Worm (Caenorhabditis elegans) whole organism, L3 larva: ENCODE data around the gene T12G3.6.

Experiments used
- R02D3.7 ChIP-seq: fragments of 150-350 bp; optimal IDR thresholded peaks from 2 replicates; lab custom pipeline; 2014; ENCODE audit warnings: missing biosample characterization, missing genetic modification characterization
- aly-2 ChIP-seq: fragments of 150-350 bp; optimal IDR thresholded peaks from 2 replicates; lab custom pipeline; 2014; ENCODE audit warnings: missing biosample characterization, missing genetic modification characterization
- ama-1 ChIP-seq: fragments of 150-350 bp; optimal IDR thresholded peaks from 2 replicates; lab custom pipeline; 2018
- ceh-16 ChIP-seq: sonication (generic microtip); optimal IDR thresholded peaks from 2 replicates; lab custom pipeline; 2017; ENCODE audit warnings: missing biosample characterization, missing genetic modification characterization
- ceh-28 ChIP-seq: fragments of 150-350 bp; optimal IDR thresholded peaks from 2 replicates; lab custom pipeline; 2014; ENCODE audit warnings: missing biosample characterization, missing genetic modification reagents, missing genetic modification characterization
- ceh-82 ChIP-seq: fragments of 150-350 bp; optimal IDR thresholded peaks from 2 replicates; lab custom pipeline; 2014; ENCODE audit warnings: missing biosample characterization, missing genetic modification characterization
- ceh-9 ChIP-seq: sonication (generic microtip); optimal IDR thresholded peaks from 2 replicates; lab custom pipeline; 2018; ENCODE audit warnings: missing biosample characterization, missing genetic modification characterization
- egl-27 ChIP-seq: sonication (generic microtip); optimal IDR thresholded peaks from 4 replicates; lab custom pipeline; 2017; ENCODE audit warnings: missing biosample characterization, missing genetic modification reagents, missing genetic modification characterization
- egl-5 ChIP-seq: fragments of 150-350 bp; optimal IDR thresholded peaks from 2 replicates; lab custom pipeline; 2017; ENCODE audit warnings: missing biosample characterization, missing genetic modification reagents, missing genetic modification characterization, inconsistent platforms
- elt-1 ChIP-seq: fragments of 150-350 bp; optimal IDR thresholded peaks from 2 replicates; lab custom pipeline; 2014; ENCODE audit warnings: missing biosample characterization, missing genetic modification characterization
- elt-2 ChIP-seq: sonication (generic microtip); optimal IDR thresholded peaks from 2 replicates; lab custom pipeline; 2016; ENCODE audit warnings: missing genetic modification reagents, mild to moderate bottlenecking, missing genetic modification characterization, missing compliant biosample characterization
- elt-3 ChIP-seq, 3 experiments: fragments of 150-350 bp in 1 of 3; sonication (generic microtip) in 2 of 3; optimal IDR thresholded peaks; 2 replicates in 2 of 3; 4 replicates in 1 of 3; lab custom pipeline; 2014 to 2017; ENCODE audit warnings: missing biosample characterization in 3 of 3, missing genetic modification characterization in 3 of 3
- eor-1 ChIP-seq, 2 experiments: fragments of 150-350 bp; optimal IDR thresholded peaks; 2 replicates each; lab custom pipeline; 2014 to 2018; ENCODE audit warnings: missing biosample characterization in 2 of 2, missing genetic modification characterization in 2 of 2
- fkh-10 ChIP-seq: sonication (generic microtip); optimal IDR thresholded peaks from 2 replicates; lab custom pipeline; 2017; ENCODE audit warnings: missing biosample characterization, missing genetic modification reagents, missing genetic modification characterization
- fos-1 ChIP-seq: fragments of 150-350 bp; optimal IDR thresholded peaks from 2 replicates; lab custom pipeline; 2014; ENCODE audit warnings: missing biosample characterization, missing genetic modification characterization
- hmg-11 ChIP-seq: sonication (generic microtip); optimal IDR thresholded peaks from 2 replicates; lab custom pipeline; 2016; ENCODE audit warnings: missing genetic modification characterization, missing compliant biosample characterization
- jun-1 ChIP-seq: fragments of 150-350 bp; optimal IDR thresholded peaks from 2 replicates; lab custom pipeline; 2014; ENCODE audit warnings: missing biosample characterization, missing genetic modification reagents, missing genetic modification characterization
- lin-15B ChIP-seq: fragments of 150-350 bp; optimal IDR thresholded peaks from 2 replicates; lab custom pipeline; 2014; ENCODE audit warnings: missing biosample characterization, missing genetic modification characterization
- lin-39 ChIP-seq: fragments of 150-350 bp; optimal IDR thresholded peaks from 2 replicates; lab custom pipeline; 2018; ENCODE audit warnings: missing biosample characterization, missing genetic modification reagents, missing genetic modification characterization
- mdl-1 ChIP-seq: fragments of 150-350 bp; optimal IDR thresholded peaks from 2 replicates; lab custom pipeline; 2014; ENCODE audit warnings: missing biosample characterization, missing genetic modification characterization
- mml-1 ChIP-seq: fragments of 150-350 bp; sonication (generic microtip); optimal IDR thresholded peaks from 3 replicates; lab custom pipeline; 2014; ENCODE audit warnings: missing biosample characterization, missing genetic modification characterization
- nfya-1 ChIP-seq: sonication (generic microtip); optimal IDR thresholded peaks from 2 replicates; lab custom pipeline; 2017; ENCODE audit warnings: missing genetic modification characterization, mild to moderate bottlenecking, missing compliant biosample characterization, antibody characterized with exemption, moderate library complexity; ENCODE audit not compliant: insufficient read depth
- nhr-11 ChIP-seq: fragments of 150-350 bp; optimal IDR thresholded peaks from 2 replicates; lab custom pipeline; 2014; ENCODE audit warnings: missing biosample characterization, missing genetic modification characterization
- nhr-12 ChIP-seq: fragments of 150-350 bp; optimal IDR thresholded peaks from 2 replicates; lab custom pipeline; 2014; ENCODE audit warnings: missing biosample characterization, missing genetic modification characterization
- nhr-23 ChIP-seq: fragments of 150-350 bp; optimal IDR thresholded peaks from 2 replicates; lab custom pipeline; 2014; ENCODE audit warnings: missing biosample characterization, missing genetic modification reagents, missing genetic modification characterization
- nhr-237 ChIP-seq: fragments of 150-350 bp; optimal IDR thresholded peaks from 2 replicates; lab custom pipeline; 2014; ENCODE audit warnings: missing biosample characterization, missing genetic modification characterization
- nhr-28 ChIP-seq: fragments of 150-350 bp; optimal IDR thresholded peaks from 2 replicates; lab custom pipeline; 2014; ENCODE audit warnings: missing biosample characterization, missing genetic modification characterization
- nhr-43 ChIP-seq: sonication (generic microtip); optimal IDR thresholded peaks from 2 replicates; lab custom pipeline; 2016; ENCODE audit warnings: mild to moderate bottlenecking, missing genetic modification characterization, missing compliant biosample characterization; ENCODE audit not compliant: poor library complexity, severe bottlenecking
- nhr-76 ChIP-seq: fragments of 150-350 bp; sonication (generic microtip); optimal IDR thresholded peaks from 5 replicates; lab custom pipeline; 2014; ENCODE audit warnings: missing biosample characterization, missing genetic modification characterization
- nhr-77 ChIP-seq: fragments of 150-350 bp; optimal IDR thresholded peaks from 2 replicates; lab custom pipeline; 2014; ENCODE audit warnings: missing biosample characterization, missing genetic modification characterization
- pha-4 ChIP-seq: fragments of 150-350 bp; optimal IDR thresholded peaks from 2 replicates; lab custom pipeline; 2014; ENCODE audit warnings: missing biosample characterization, missing genetic modification reagents, missing genetic modification characterization
- sea-2 ChIP-seq: fragments of 150-350 bp; sonication (generic microtip); optimal IDR thresholded peaks from 4 replicates; lab custom pipeline; 2014; ENCODE audit warnings: missing biosample characterization, missing genetic modification reagents, missing genetic modification characterization
- skn-1 ChIP-seq: fragments of 150-350 bp; optimal IDR thresholded peaks from 2 replicates; lab custom pipeline; 2014; ENCODE audit warnings: missing biosample characterization, missing genetic modification characterization
- snpc-4 ChIP-seq: fragments of 150-350 bp; optimal IDR thresholded peaks from 2 replicates; lab custom pipeline; 2014; ENCODE audit warnings: missing biosample characterization, missing genetic modification characterization
- unc-39 ChIP-seq: sonication (generic microtip); optimal IDR thresholded peaks from 4 replicates; lab custom pipeline; 2017; ENCODE audit warnings: missing biosample characterization, missing genetic modification characterization
- unc-62 ChIP-seq: fragments of 150-350 bp; sonication (generic microtip); optimal IDR thresholded peaks from 4 replicates; lab custom pipeline; 2014; ENCODE audit warnings: missing biosample characterization, missing genetic modification reagents, missing genetic modification characterization
- zag-1 ChIP-seq: fragments of 150-350 bp; optimal IDR thresholded peaks from 2 replicates; lab custom pipeline; 2014; ENCODE audit warnings: missing biosample characterization, missing genetic modification characterization
- ztf-11 ChIP-seq: fragments of 150-350 bp; optimal IDR thresholded peaks from 2 replicates; lab custom pipeline; 2014; ENCODE audit warnings: missing biosample characterization, missing genetic modification characterization
- ztf-4 ChIP-seq: fragments of 150-350 bp; optimal IDR thresholded peaks from 2 replicates; lab custom pipeline; 2014; ENCODE audit warnings: missing biosample characterization, missing genetic modification characterization

The T12G3.6 gene

ce11 chrIV:12031003-12031402 lies at the start of gene T12G3.6, which contains the start of gene mrpl-51:
T12G3.6 (minus strand) TSS chrIV:12031271.
mrpl-51 (plus strand) TSS chrIV:12031324.
- TF ChIP-seq lin-15B (tag; lab: Kevin White, UChicago) (no peak), mml-1 (tag; lab: Kevin White, UChicago) (no peak), elt-3 (tag; optimal IDR thresholded peaks at IDR 0.05; lab: Kevin White, UChicago) (no peak), egl-27 (tag; lab: Kevin White, UChicago) (no peak), nhr-77 (tag; lab: Kevin White, UChicago) (no peak), zag-1 (tag; lab: Kevin White, UChicago) (no peak), aly-2 (tag; lab: Kevin White, UChicago) (no peak)

- TF ChIP-seq nhr-237 (tag; lab: Kevin White, UChicago): no peak
- TF ChIP-seq, all 47 proteins: peak for 0
These were observed 49.7 kb upstream of the T12G3.6 start for ce11 chrIV:12080807-12081206.

ce11 chrIV:12078907-12079523 lies 47.9 kb upstream of the T12G3.6 start, which contains the start of gene lex-1:
lex-1 (plus strand) TSS chrIV:12079473.
- no peak for TF ChIP-seq mml-1 (tag; lab: Kevin White, UChicago)
- peak; percentile 63 for TF ChIP-seq nfya-1 (tag; lab: Kevin White, UChicago)
- TF ChIP-seq nhr-28 (tag; lab: Kevin White, UChicago): no peak
- TF ChIP-seq elt-1 (tag; lab: Kevin White, UChicago): no peak
- peak; percentile 42 for TF ChIP-seq egl-5 (tag; lab: Kevin White, UChicago)
- peak; percentile 12 for TF ChIP-seq jun-1 (tag; lab: Kevin White, UChicago)
- TF ChIP-seq snpc-4 (tag; lab: Kevin White, UChicago): peak; percentile 22
- TF ChIP-seq lin-15B (tag; lab: Kevin White, UChicago): peak; percentile 84
- peak; percentile 77 for TF ChIP-seq pha-4 (tag; lab: Kevin White, UChicago)
- peak; percentile 5 for TF ChIP-seq nhr-23 (tag; lab: Kevin White, UChicago)
- TF ChIP-seq hmg-11 (tag; lab: Kevin White, UChicago): peak; percentile 17
- no peak for TF ChIP-seq zag-1 (tag; lab: Kevin White, UChicago)

- TF ChIP-seq ztf-4 (tag; lab: Kevin White, UChicago) (no peak), ceh-82 (tag; lab: Kevin White, UChicago) (no peak), fos-1 (tag; lab: Kevin White, UChicago) (no peak), pha-4 (tag; lab: Kevin White, UChicago) (no peak), egl-5 (tag; lab: Kevin White, UChicago) (no peak), eor-1 (tag; optimal IDR thresholded peaks at IDR 0.05; lab: Kevin White, UChicago) (no peak), nhr-12 (no peak), nhr-77 (tag; lab: Kevin White, UChicago) (no peak), ama-1 (no peak), jun-1 (tag; lab: Kevin White, UChicago) (no peak), sea-2 (GFP tag; lab: Kevin White, UChicago) (no peak), R02D3.7 (tag; lab: Kevin White, UChicago) (no peak), ceh-28 (tag; lab: Kevin White, UChicago) (no peak), nfya-1 (tag; lab: Kevin White, UChicago) (no peak), lin-39 (no peak), unc-39 (no peak), ceh-16 (tag; lab: Kevin White, UChicago) (no peak), nhr-76 (no peak), fkh-10 (GFP tag; lab: Kevin White, UChicago) (no peak), nhr-11 (tag; lab: Kevin White, UChicago) (no peak)
These were observed 47.2 kb upstream of the T12G3.6 start, which contains the start of gene tmed-1 for ce11 chrIV:12078112-12078812. tmed-1 (minus strand) TSS chrIV:12078162.

ce11 chrIV:12075497-12075896 lies 44.4 kb upstream of the T12G3.6 start, which contains the start of gene K08E4.7:
K08E4.7 (plus strand) TSS chrIV:12075797.
- no peak for TF ChIP-seq nhr-43 (tag; lab: Kevin White, UChicago)
- no peak for TF ChIP-seq eor-1 (tag; optimal IDR thresholded peaks at IDR 0.05; lab: Kevin White, UChicago)
- TF ChIP-seq egl-5 (tag; lab: Kevin White, UChicago): no peak
- TF ChIP-seq snpc-4 (tag; lab: Kevin White, UChicago): no peak
- TF ChIP-seq jun-1 (tag; lab: Kevin White, UChicago): no peak
- TF ChIP-seq hmg-11 (tag; lab: Kevin White, UChicago): no peak
- no peak for TF ChIP-seq elt-2 (tag; lab: Kevin White, UChicago)
- TF ChIP-seq nhr-11 (tag; lab: Kevin White, UChicago): no peak
- no peak for TF ChIP-seq mdl-1 (tag; lab: Kevin White, UChicago)
- no peak for TF ChIP-seq lin-39
- TF ChIP-seq fos-1 (tag; lab: Kevin White, UChicago): no peak
- TF ChIP-seq unc-62 (GFP tag; lab: Kevin White, UChicago): no peak
- no peak for TF ChIP-seq nhr-77 (tag; lab: Kevin White, UChicago)
- TF ChIP-seq ceh-9 (tag; lab: Kevin White, UChicago): no peak
- no peak for TF ChIP-seq R02D3.7 (tag; lab: Kevin White, UChicago)
- TF ChIP-seq lin-15B (tag; lab: Kevin White, UChicago): no peak
- no peak for TF ChIP-seq ztf-11 (tag; lab: Kevin White, UChicago)
- TF ChIP-seq skn-1: no peak
- TF ChIP-seq aly-2 (tag; lab: Kevin White, UChicago): no peak
